Fruit fly (Drosophila melanogaster) whole organism, pupa: ENCODE data around the gene CG6912.

Experiments used
- D1 ChIP-seq: fragments of 200-800 bp; sonication (Bioruptor generic); optimal IDR thresholded peaks from 2 replicates; lab custom pipeline; 2018; ENCODE audit warnings: missing biosample characterization, mild to moderate bottlenecking, missing genetic modification characterization, moderate library complexity
- Pif1B ChIP-seq: fragments of 200-800 bp; sonication (Bioruptor generic); optimal IDR thresholded peaks from 3 replicates; lab custom pipeline; 2016; ENCODE audit warnings: missing biosample characterization, missing genetic modification characterization
- Snoo ChIP-seq: fragments of 200-800 bp; sonication (Bioruptor generic); optimal IDR thresholded peaks from 3 replicates; lab custom pipeline; 2017; ENCODE audit warnings: missing biosample characterization, mild to moderate bottlenecking, missing genetic modification characterization, inconsistent platforms

CG6912 gene

dm6 chr3R:15087043-15087442 is 49.8 kb downstream of the CG6912 start:
- TF ChIP-seq Snoo (tag; lab: Kevin White, UChicago) = no peak
- TF ChIP-seq Pif1B (GFP tag; lab: Kevin White, UChicago) = no peak
- no peak for TF ChIP-seq D1 (tag; lab: Kevin White, UChicago)
